Fruit fly (Drosophila melanogaster) whole organism, pupa: ENCODE results near the gene IA-2.

ENCODE experiments used
- CG17806 ChIP-seq: fragments of 200-800 bp; sonication (Bioruptor generic); optimal IDR thresholded peaks from 2 replicates; lab custom pipeline; 2018; ENCODE audit warnings: missing biosample characterization, mild to moderate bottlenecking, missing genetic modification characterization, moderate library complexity
- CG32121 ChIP-seq: fragments of 200-800 bp; sonication (Bioruptor generic); IDR thresholded peaks from 2 replicates; pipeline ENCODE4 v1.3.6; 2022; ENCODE audit warnings: missing biosample characterization, missing genetic modification characterization
- CG34367 ChIP-seq: fragments of 200-800 bp; sonication (Bioruptor generic); optimal IDR thresholded peaks from 2 replicates; lab custom pipeline; 2018; ENCODE audit warnings: missing biosample characterization, mild to moderate bottlenecking, missing genetic modification characterization
- D1 ChIP-seq: fragments of 200-800 bp; sonication (Bioruptor generic); optimal IDR thresholded peaks from 2 replicates; lab custom pipeline; 2018; ENCODE audit warnings: missing biosample characterization, mild to moderate bottlenecking, missing genetic modification characterization, moderate library complexity
- EcR ChIP-seq: fragments of 200-800 bp; sonication (Bioruptor generic); optimal IDR thresholded peaks from 3 replicates; lab custom pipeline; 2019; ENCODE audit warnings: missing biosample characterization, missing genetic modification characterization, mild to moderate bottlenecking, moderate library complexity, missing genetic modification reagents
- Ets98B ChIP-seq: fragments of 200-800 bp; sonication (Bioruptor generic); IDR thresholded peaks from 2 replicates; pipeline ENCODE4 v1.3.6; 2022; ENCODE audit warnings: missing biosample characterization, missing genetic modification characterization

dm6 chr2L:1086312-1086906, 38.6 kb upstream of the IA-2 start:
- TF ChIP-seq CG32121 = no peak
- TF ChIP-seq D1 (tag; lab: Kevin White, UChicago) = no peak
- peak; percentile 52 for TF ChIP-seq Ets98B (GFP tag; lab: Robert Waterston, UW)
- peak; percentile 23 for TF ChIP-seq CG17806 (tag; lab: Kevin White, UChicago)
- no peak for TF ChIP-seq CG34367 (tag; lab: Kevin White, UChicago)
- no peak for TF ChIP-seq EcR (GFP tag; lab: Kevin White, UChicago)
